Worm (Caenorhabditis elegans) whole organism, L3 larva: ENCODE measurements around the gene trx-5.

Experiments
- ZK546.5 ChIP-seq: sonication (generic microtip); optimal IDR thresholded peaks from 2 replicates; lab custom pipeline; 2017; ENCODE audit warnings: missing biosample characterization, missing genetic modification characterization
- elt-1 ChIP-seq: fragments of 150-350 bp; optimal IDR thresholded peaks from 2 replicates; lab custom pipeline; 2014; ENCODE audit warnings: missing biosample characterization, missing genetic modification characterization
- elt-2 ChIP-seq: sonication (generic microtip); optimal IDR thresholded peaks from 2 replicates; lab custom pipeline; 2016; ENCODE audit warnings: missing genetic modification reagents, mild to moderate bottlenecking, missing genetic modification characterization, missing compliant biosample characterization
- eor-1 ChIP-seq, 2 experiments: fragments of 150-350 bp; optimal IDR thresholded peaks; 2 replicates each; lab custom pipeline; 2014 to 2018; ENCODE audit warnings: missing biosample characterization in 2 of 2, missing genetic modification characterization in 2 of 2
- fkh-10 ChIP-seq: sonication (generic microtip); optimal IDR thresholded peaks from 2 replicates; lab custom pipeline; 2017; ENCODE audit warnings: missing biosample characterization, missing genetic modification reagents, missing genetic modification characterization
- fkh-2 ChIP-seq: fragments of 150-350 bp; optimal IDR thresholded peaks from 2 replicates; lab custom pipeline; 2014; ENCODE audit warnings: missing biosample characterization, missing genetic modification reagents, missing genetic modification characterization
- fos-1 ChIP-seq: fragments of 150-350 bp; optimal IDR thresholded peaks from 2 replicates; lab custom pipeline; 2014; ENCODE audit warnings: missing biosample characterization, missing genetic modification characterization
- lin-39 ChIP-seq: fragments of 150-350 bp; optimal IDR thresholded peaks from 2 replicates; lab custom pipeline; 2018; ENCODE audit warnings: missing biosample characterization, missing genetic modification reagents, missing genetic modification characterization
- nfya-1 ChIP-seq: sonication (generic microtip); optimal IDR thresholded peaks from 2 replicates; lab custom pipeline; 2017; ENCODE audit warnings: missing genetic modification characterization, mild to moderate bottlenecking, missing compliant biosample characterization, antibody characterized with exemption, moderate library complexity; ENCODE audit not compliant: insufficient read depth
- nhr-11 ChIP-seq: fragments of 150-350 bp; optimal IDR thresholded peaks from 2 replicates; lab custom pipeline; 2014; ENCODE audit warnings: missing biosample characterization, missing genetic modification characterization
- nhr-77 ChIP-seq: fragments of 150-350 bp; optimal IDR thresholded peaks from 2 replicates; lab custom pipeline; 2014; ENCODE audit warnings: missing biosample characterization, missing genetic modification characterization
- pqm-1 ChIP-seq: fragments of 150-350 bp; optimal IDR thresholded peaks from 2 replicates; lab custom pipeline; 2017; ENCODE audit warnings: missing biosample characterization, missing genetic modification characterization, inconsistent platforms
- sea-2 ChIP-seq: fragments of 150-350 bp; sonication (generic microtip); optimal IDR thresholded peaks from 4 replicates; lab custom pipeline; 2014; ENCODE audit warnings: missing biosample characterization, missing genetic modification reagents, missing genetic modification characterization
- skn-1 ChIP-seq: fragments of 150-350 bp; optimal IDR thresholded peaks from 2 replicates; lab custom pipeline; 2014; ENCODE audit warnings: missing biosample characterization, missing genetic modification characterization

trx-5 gene

ce11 chrV:1488642-1489041, 45.6 kb downstream of the trx-5 start:
- TF ChIP-seq ZK546.5 (tag; lab: Kevin White, UChicago), result no peak
- TF ChIP-seq fos-1 (tag; lab: Kevin White, UChicago), result no peak
- TF ChIP-seq skn-1, result no peak
- TF ChIP-seq, all 47 proteins: peak for 0

- no peak for TF ChIP-seq elt-2
- no peak for TF ChIP-seq sea-2 (GFP tag; lab: Kevin White, UChicago)
- no peak for TF ChIP-seq nfya-1 (tag; lab: Kevin White, UChicago)
- no peak for TF ChIP-seq elt-1 (tag; lab: Kevin White, UChicago)
- no peak for TF ChIP-seq pqm-1 (tag; lab: Kevin White, UChicago)
- no peak for TF ChIP-seq nhr-11 (tag; lab: Kevin White, UChicago)
- no peak for TF ChIP-seq fkh-2 (tag; lab: Kevin White, UChicago)
- no peak for TF ChIP-seq ZK546.5 (tag; lab: Kevin White, UChicago)
- TF ChIP-seq nhr-77 (tag; lab: Kevin White, UChicago), result no peak
- TF ChIP-seq eor-1 (tag; optimal IDR thresholded peaks at IDR 0.05; lab: Kevin White, UChicago), result no peak
- no peak for TF ChIP-seq lin-39 (tag; lab: Kevin White, UChicago)
These were observed 47.0 kb downstream of the trx-5 start for ce11 chrV:1487262-1487661.

ce11 chrV:1486031-1486430, 48.2 kb downstream of the trx-5 start:
- TF ChIP-seq fkh-10 (GFP tag; lab: Kevin White, UChicago) (peak; percentile 58), nhr-77 (tag; lab: Kevin White, UChicago) (no peak)
- TF ChIP-seq, all 47 proteins: peak for 1
